Worm (Caenorhabditis elegans): Measurements from ENCODE around the gene klc-1.

- no peak for TF ChIP-seq tab-1 (GFP tag; IDR thresholded peaks at IDR 0.05)
- no peak for TF ChIP-seq klf-2 (GFP tag; conservative IDR thresholded peaks at IDR 0.05)
- TF ChIP-seq cog-1 (tag; optimal IDR thresholded peaks at IDR 0.05): no peak
- TF ChIP-seq flt-1 (GFP tag; IDR thresholded peaks at IDR 0.05): no peak
- no peak for TF ChIP-seq T22C8.4 (GFP tag; IDR thresholded peaks at IDR 0.05)
Measured at ce11 chrIV:11124674-11125073, 41.1 kb downstream of the klc-1 start, which contains the start of gene spo-11.

Data from whole organism, midembryonic.